Worm (Caenorhabditis elegans) whole organism, late embryonic: ENCODE data around the gene spat-2.
A peak's percentile ranks its signal among the peaks of the same experiment; 100 is the strongest.

Experiments used
- K02D7.2 ChIP-seq: sonication (generic microtip); optimal IDR thresholded peaks from 2 replicates; lab custom pipeline; 2017; ENCODE audit warnings: mild to moderate bottlenecking, missing genetic modification characterization, missing compliant biosample characterization
- T23F11.4 ChIP-seq: fragments of 200-800 bp; sonication (Bioruptor generic); optimal IDR thresholded peaks from 2 replicates; lab custom pipeline; 2018; ENCODE audit warnings: mild to moderate bottlenecking, missing genetic modification characterization, missing compliant biosample characterization
- Y22D7AL.16 ChIP-seq: sonication (generic microtip); optimal IDR thresholded peaks from 2 replicates; lab custom pipeline; 2016; ENCODE audit warnings: missing genetic modification characterization, missing compliant biosample characterization
- ahr-1 ChIP-seq: sonication (generic microtip); optimal IDR thresholded peaks from 2 replicates; lab custom pipeline; 2016; ENCODE audit warnings: missing genetic modification characterization, missing compliant biosample characterization
- ceh-14 ChIP-seq: sonication (generic microtip); optimal IDR thresholded peaks from 2 replicates; lab custom pipeline; 2016; ENCODE audit warnings: missing genotype, missing genetic modification characterization, missing compliant biosample characterization
- ceh-2 ChIP-seq: sonication (generic microtip); optimal IDR thresholded peaks from 2 replicates; lab custom pipeline; 2016; ENCODE audit warnings: missing genotype, missing genetic modification characterization, missing compliant biosample characterization
- ceh-22 ChIP-seq: sonication (generic microtip); optimal IDR thresholded peaks from 2 replicates; lab custom pipeline; 2017; ENCODE audit warnings: missing biosample characterization, missing genetic modification characterization
- ceh-24 ChIP-seq: sonication (generic microtip); optimal IDR thresholded peaks from 2 replicates; lab custom pipeline; 2016; ENCODE audit warnings: mild to moderate bottlenecking, missing genetic modification characterization, missing compliant biosample characterization
- ceh-30 ChIP-seq: fragments of 150-350 bp; optimal IDR thresholded peaks from 2 replicates; lab custom pipeline; 2014; ENCODE audit warnings: missing biosample characterization, missing genetic modification characterization
- ceh-45 ChIP-seq: fragments of 200-800 bp; sonication (Bioruptor generic); IDR thresholded peaks from 2 replicates; pipeline ENCODE4 v1.3.6; 2022; ENCODE audit warnings: missing genetic modification reagents, missing genetic modification characterization, missing compliant biosample characterization
- ceh-48 ChIP-seq: sonication (generic microtip); optimal IDR thresholded peaks from 2 replicates; lab custom pipeline; 2016; ENCODE audit warnings: missing genetic modification characterization, inconsistent platforms, missing compliant biosample characterization
- ceh-9 ChIP-seq: sonication (generic microtip); optimal IDR thresholded peaks from 2 replicates; lab custom pipeline; 2016; ENCODE audit warnings: mild to moderate bottlenecking, missing genetic modification characterization, inconsistent platforms, missing compliant biosample characterization
- che-1 ChIP-seq: sonication (generic microtip); optimal IDR thresholded peaks from 2 replicates; lab custom pipeline; 2016; ENCODE audit warnings: mild to moderate bottlenecking, missing genetic modification characterization, missing compliant biosample characterization
- dmd-4 ChIP-seq: sonication (generic microtip); optimal IDR thresholded peaks from 2 replicates; lab custom pipeline; 2016; ENCODE audit warnings: borderline replicate concordance, missing genetic modification characterization, missing compliant biosample characterization
- elt-2 ChIP-seq: sonication (generic microtip); optimal IDR thresholded peaks from 2 replicates; lab custom pipeline; 2016; ENCODE audit warnings: missing genetic modification reagents, missing genetic modification characterization, missing compliant biosample characterization
- fkh-10 ChIP-seq: fragments of 150-350 bp; optimal IDR thresholded peaks from 2 replicates; lab custom pipeline; 2014; ENCODE audit warnings: missing biosample characterization, missing genetic modification reagents, missing genetic modification characterization
- fkh-6 ChIP-seq: sonication (generic microtip); optimal IDR thresholded peaks from 2 replicates; lab custom pipeline; 2016; ENCODE audit warnings: missing genetic modification characterization, missing compliant biosample characterization
- hlh-15 ChIP-seq: sonication (generic microtip); optimal IDR thresholded peaks from 2 replicates; lab custom pipeline; 2016; ENCODE audit warnings: missing genetic modification characterization, missing compliant biosample characterization
- hlh-30 ChIP-seq: sonication (generic microtip); optimal IDR thresholded peaks from 2 replicates; lab custom pipeline; 2017; ENCODE audit warnings: antibody characterized with exemption, missing genetic modification characterization, missing compliant biosample characterization; ENCODE audit not compliant: insufficient read depth
- nfya-1 ChIP-seq: sonication (generic microtip); optimal IDR thresholded peaks from 2 replicates; lab custom pipeline; 2017; ENCODE audit warnings: missing genetic modification characterization, mild to moderate bottlenecking, missing compliant biosample characterization, antibody characterized with exemption, moderate library complexity
- nhr-232 ChIP-seq: sonication (generic microtip); optimal IDR thresholded peaks from 2 replicates; lab custom pipeline; 2016; ENCODE audit warnings: missing genetic modification characterization, missing compliant biosample characterization
- npax-4 ChIP-seq: sonication (generic microtip); optimal IDR thresholded peaks from 2 replicates; lab custom pipeline; 2016; ENCODE audit warnings: missing genetic modification characterization, missing compliant biosample characterization
- odd-2 ChIP-seq: sonication (generic microtip); optimal IDR thresholded peaks from 2 replicates; lab custom pipeline; 2017; ENCODE audit warnings: antibody characterized with exemption, mild to moderate bottlenecking, missing genetic modification characterization, missing compliant biosample characterization
- pha-4 ChIP-seq: fragments of 150-350 bp; optimal IDR thresholded peaks from 2 replicates; lab custom pipeline; 2018; ENCODE audit warnings: missing biosample characterization, missing genetic modification reagents, missing genetic modification characterization
- pqm-1 ChIP-seq: sonication (generic microtip); optimal IDR thresholded peaks from 2 replicates; lab custom pipeline; 2016; ENCODE audit warnings: missing genetic modification characterization, missing compliant biosample characterization
- ref-2 ChIP-seq: sonication (generic microtip); optimal IDR thresholded peaks from 2 replicates; lab custom pipeline; 2016; ENCODE audit warnings: missing genetic modification characterization, missing compliant biosample characterization
- rnt-1 ChIP-seq: sonication (generic microtip); optimal IDR thresholded peaks from 2 replicates; lab custom pipeline; 2016; ENCODE audit warnings: missing genetic modification characterization, missing compliant biosample characterization
- sdc-2 ChIP-seq: sonication (generic microtip); optimal IDR thresholded peaks from 2 replicates; lab custom pipeline; 2016; ENCODE audit warnings: missing genotype, missing genetic modification characterization, missing compliant biosample characterization
- sox-2 ChIP-seq: fragments of 200-800 bp; sonication (Bioruptor generic); IDR thresholded peaks from 2 replicates; pipeline ENCODE4 v1.3.6; 2022; ENCODE audit warnings: missing genetic modification reagents, missing genetic modification characterization, missing compliant biosample characterization
- sox-4 ChIP-seq: sonication (generic microtip); optimal IDR thresholded peaks from 2 replicates; lab custom pipeline; 2017; ENCODE audit warnings: mild to moderate bottlenecking, missing genetic modification characterization, inconsistent platforms, missing compliant biosample characterization
- tbx-2 ChIP-seq: sonication (generic microtip); optimal IDR thresholded peaks from 2 replicates; lab custom pipeline; 2016; ENCODE audit warnings: missing genetic modification characterization, missing compliant biosample characterization
- unc-86 ChIP-seq: sonication (generic microtip); optimal IDR thresholded peaks from 2 replicates; lab custom pipeline; 2016; ENCODE audit warnings: missing genetic modification characterization, missing compliant biosample characterization

The spat-2 gene

DNA sequence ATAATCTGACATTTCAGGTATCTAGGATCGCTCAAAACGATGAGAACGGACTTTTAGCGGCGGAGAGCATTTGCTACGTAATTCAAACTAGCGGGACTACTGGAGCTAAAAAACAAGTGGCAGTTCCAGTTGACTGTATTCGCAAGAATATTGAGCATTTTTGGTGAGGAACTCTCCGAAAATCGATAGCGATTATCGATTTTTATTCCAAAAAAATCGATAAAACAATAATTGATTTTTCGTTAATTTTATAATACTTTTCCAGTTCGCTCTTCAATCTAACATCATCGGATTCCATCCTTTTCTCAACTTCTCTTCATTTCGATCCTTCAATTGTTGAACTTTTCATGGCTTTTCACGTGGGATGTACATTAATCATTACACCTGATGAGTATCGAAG, 32.5 kb downstream of the spat-2 start:
- TF ChIP-seq pqm-1 (tag; lab: Kevin White, UChicago) (no peak), nfya-1 (tag; lab: Kevin White, UChicago) (no peak), unc-86 (tag; lab: Kevin White, UChicago) (no peak), dmd-4 (tag; lab: Kevin White, UChicago) (no peak)
- TF ChIP-seq, all 69 proteins: peak for 0

- no peak for TF ChIP-seq ceh-2 (tag; lab: Kevin White, UChicago)
- TF ChIP-seq ceh-48 (tag; lab: Kevin White, UChicago) = peak; percentile 1
Measured at ce11 chrIII:11070210-11070609, 33.5 kb downstream of the spat-2 start.

DNA sequence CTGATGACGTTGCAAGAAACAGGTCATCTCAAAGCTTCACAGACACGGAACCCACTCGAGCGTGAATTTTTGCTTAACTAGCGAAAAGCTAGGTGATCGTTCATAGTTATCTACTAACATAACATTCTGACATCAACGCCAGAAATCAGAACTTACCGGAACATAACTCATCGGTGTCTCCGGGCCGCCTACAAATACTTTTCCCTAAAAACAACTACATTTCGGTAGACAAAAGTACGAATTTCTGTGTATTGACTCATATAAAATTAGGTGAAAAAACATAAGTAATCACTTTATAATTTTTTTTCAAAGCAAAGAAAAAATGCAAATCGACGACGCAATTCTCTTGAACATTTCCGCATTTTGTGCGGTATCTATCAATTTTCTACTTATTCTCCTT, 37.5 kb downstream of the spat-2 start, which contains the start of gene str-261:
Gene str-261, plus strand, starts transcription at position 301 of the 400 bp plus-strand sequence.
- no peak for TF ChIP-seq sdc-2
- TF ChIP-seq rnt-1 (tag; lab: Kevin White, UChicago) = no peak
- no peak for TF ChIP-seq fkh-10 (GFP tag; lab: Kevin White, UChicago)
- TF ChIP-seq ceh-24 (tag; lab: Kevin White, UChicago) = no peak

DNA sequence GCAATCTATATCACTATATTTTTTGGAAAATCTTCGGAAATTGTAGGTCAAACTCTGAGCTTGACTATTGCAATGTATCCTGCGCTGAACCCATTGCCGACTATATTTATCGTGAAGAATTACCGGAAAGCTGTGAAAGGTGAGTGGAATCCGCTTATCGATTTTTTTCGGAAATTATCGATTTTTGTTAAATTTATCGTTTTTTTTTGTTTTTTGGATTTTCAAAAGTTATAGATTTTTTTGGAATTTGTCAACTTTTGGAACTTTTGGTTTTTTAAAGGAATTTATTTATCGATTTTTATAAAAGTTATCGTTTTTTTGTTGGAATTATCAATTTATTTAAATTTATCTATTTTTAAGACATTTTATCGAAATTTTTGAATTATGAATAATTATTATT, 40.0 kb downstream of the spat-2 start:
- TF ChIP-seq K02D7.2 (no peak), tbx-2 (tag; lab: Kevin White, UChicago) (no peak), ceh-24 (tag; lab: Kevin White, UChicago) (no peak), hlh-15 (no peak), ceh-14 (tag; lab: Kevin White, UChicago) (no peak), hlh-30 (tag; lab: Kevin White, UChicago) (no peak), pha-4 (tag; lab: Kevin White, UChicago) (no peak), che-1 (no peak), elt-2 (tag; lab: Kevin White, UChicago) (no peak), ceh-22 (no peak), sox-2 (no peak), ahr-1 (tag; lab: Kevin White, UChicago) (no peak), nfya-1 (tag; lab: Kevin White, UChicago) (no peak), ref-2 (no peak), ceh-30 (tag; lab: Kevin White, UChicago) (no peak), nhr-232 (no peak), fkh-6 (no peak), Y22D7AL.16 (tag; lab: Kevin White, UChicago) (no peak)

DNA sequence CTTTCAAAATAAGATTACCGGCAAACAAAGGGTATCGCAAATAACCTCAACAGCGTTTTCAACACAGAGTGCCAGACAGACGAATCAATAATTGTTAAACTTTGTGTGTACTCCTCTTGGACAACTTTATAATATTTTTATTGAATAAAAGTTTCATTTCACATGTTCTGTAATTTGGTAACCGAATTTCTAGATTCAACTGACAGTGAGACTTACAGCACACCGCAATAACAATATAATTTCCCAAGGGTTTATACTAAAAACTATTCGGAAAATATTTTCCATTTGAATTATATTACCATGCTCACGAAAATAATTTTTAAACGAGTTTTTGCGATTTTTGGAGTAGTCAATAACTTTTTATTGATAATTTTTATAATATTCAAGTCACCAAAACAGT, 40.7 kb downstream of the spat-2 start, which contains the start of gene str-246:
Gene str-246, plus strand, starts transcription at position 301 of the 400 bp plus-strand sequence.
- TF ChIP-seq rnt-1 (tag; lab: Kevin White, UChicago) (no peak), odd-2 (no peak)
- TF ChIP-seq, all 69 proteins: peak for 0

DNA sequence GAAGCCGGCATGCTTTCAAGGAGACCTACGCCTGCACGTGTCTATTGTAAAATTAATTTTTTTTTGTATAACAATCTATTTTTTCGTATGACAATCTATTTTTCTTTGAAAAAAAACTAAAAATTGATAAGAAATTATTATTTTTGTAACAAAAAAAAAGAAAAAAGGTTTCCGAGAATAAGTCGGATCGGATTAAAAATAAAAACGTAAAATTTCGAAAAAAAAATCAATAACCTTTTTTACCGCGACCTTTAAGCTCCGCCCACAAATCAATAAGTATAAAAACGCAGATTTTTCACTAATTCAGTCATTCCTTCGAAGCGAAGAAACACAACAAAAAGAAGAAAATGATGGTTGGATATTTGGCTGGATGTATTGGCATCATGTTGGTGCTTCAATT, 42.7 kb downstream of the spat-2 start, which contains the start of gene W09D6.4:
Gene W09D6.4, plus strand, starts transcription at position 301 of the 400 bp plus-strand sequence.
- TF ChIP-seq sox-4 (tag; lab: Kevin White, UChicago) = no peak
- TF ChIP-seq ceh-45 (GFP tag; lab: Robert Waterston, UW) = no peak
- TF ChIP-seq sox-2 = no peak
- TF ChIP-seq npax-4 (tag; lab: Kevin White, UChicago) = no peak
- no peak for TF ChIP-seq T23F11.4
- no peak for TF ChIP-seq fkh-6
- no peak for TF ChIP-seq ceh-9 (tag; lab: Kevin White, UChicago)
